Fruit fly (Drosophila melanogaster) whole organism, embryonic: ENCODE measurements around the gene spas.

Experiments used
- Adf1 ChIP-seq: fragments of 200-800 bp; sonication (Bioruptor generic); IDR thresholded peaks from 2 replicates; pipeline ENCODE4 v1.3.6; 2022; ENCODE audit warnings: missing biosample characterization, missing genetic modification characterization
- B-H1 ChIP-seq: fragments of 200-800 bp; sonication (Bioruptor generic); IDR thresholded peaks from 3 replicates; pipeline ENCODE4 v1.3.6; 2022; ENCODE audit warnings: missing biosample characterization, missing genetic modification characterization
- B-H2 ChIP-seq: fragments of 200-800 bp; sonication (Bioruptor generic); optimal IDR thresholded peaks from 2 replicates; lab custom pipeline; 2018; ENCODE audit warnings: missing biosample characterization, mild to moderate bottlenecking, missing genetic modification characterization
- Blimp-1 ChIP-seq: fragments of 200-800 bp; sonication (Bioruptor generic); optimal IDR thresholded peaks from 3 replicates; lab custom pipeline; 2018; ENCODE audit warnings: missing biosample characterization, missing genetic modification characterization, mild to moderate bottlenecking, moderate library complexity, missing genetic modification reagents
- CG10979 ChIP-seq: fragments of 200-800 bp; sonication (Bioruptor generic); optimal IDR thresholded peaks from 2 replicates; lab custom pipeline; 2018; ENCODE audit warnings: missing biosample characterization, mild to moderate bottlenecking, missing genetic modification characterization, moderate library complexity
- CG12391 ChIP-seq: fragments of 200-800 bp; sonication (Bioruptor generic); optimal IDR thresholded peaks from 3 replicates; lab custom pipeline; 2018; ENCODE audit warnings: missing biosample characterization, mild to moderate bottlenecking, missing genetic modification characterization, moderate library complexity
- CG14014 ChIP-seq: fragments of 200-800 bp; sonication (Bioruptor generic); IDR thresholded peaks from 2 replicates; pipeline ENCODE4 v1.3.6; 2022; ENCODE audit warnings: missing biosample characterization, missing genetic modification characterization
- CG14667 ChIP-seq: fragments of 200-800 bp; sonication (Bioruptor generic); IDR thresholded peaks from 2 replicates; pipeline ENCODE4 v1.3.6; 2022; ENCODE audit warnings: missing biosample characterization, missing genetic modification characterization
- CG15011 ChIP-seq: fragments of 200-800 bp; sonication (Bioruptor generic); optimal IDR thresholded peaks from 3 replicates; lab custom pipeline; 2018; ENCODE audit warnings: missing biosample characterization, mild to moderate bottlenecking, missing genetic modification characterization
- CG15601 ChIP-seq: fragments of 200-800 bp; sonication (Bioruptor generic); optimal IDR thresholded peaks from 3 replicates; lab custom pipeline; 2019; ENCODE audit warnings: missing biosample characterization, mild to moderate bottlenecking, missing genetic modification characterization, moderate library complexity
- CG1647 ChIP-seq: fragments of 200-800 bp; sonication (Bioruptor generic); optimal IDR thresholded peaks from 3 replicates; lab custom pipeline; 2016; ENCODE audit warnings: missing biosample characterization, missing genetic modification characterization
- CG16813 ChIP-seq: fragments of 200-800 bp; sonication (Bioruptor generic); IDR thresholded peaks from 3 replicates; pipeline ENCODE4 v1.3.6; 2022; ENCODE audit warnings: missing biosample characterization, missing genetic modification characterization; ENCODE audit not compliant: partially characterized antibody
- CG17186 ChIP-seq: fragments of 200-800 bp; sonication (Bioruptor generic); optimal IDR thresholded peaks from 3 replicates; lab custom pipeline; 2017; ENCODE audit warnings: missing biosample characterization, missing genetic modification reagents, missing genetic modification characterization
- CG17361 ChIP-seq: fragments of 200-800 bp; sonication (Bioruptor generic); IDR thresholded peaks from 3 replicates; pipeline ENCODE4 v1.3.6; 2022; ENCODE audit warnings: missing biosample characterization, missing genetic modification characterization
- CG17568 ChIP-seq: fragments of 200-800 bp; sonication (Bioruptor generic); optimal IDR thresholded peaks from 2 replicates; lab custom pipeline; 2018; ENCODE audit warnings: missing biosample characterization, mild to moderate bottlenecking, missing genetic modification characterization, moderate library complexity
- CG18011 ChIP-seq: fragments of 200-800 bp; sonication (Bioruptor generic); optimal IDR thresholded peaks from 2 replicates; lab custom pipeline; 2017; ENCODE audit warnings: missing biosample characterization, missing genetic modification characterization, mild to moderate bottlenecking, moderate library complexity, missing genotype
- CG3281 ChIP-seq: fragments of 200-800 bp; sonication (Bioruptor generic); optimal IDR thresholded peaks from 3 replicates; lab custom pipeline; 2017; ENCODE audit warnings: missing biosample characterization, mild to moderate bottlenecking, missing genetic modification characterization
- CG33557 ChIP-seq: fragments of 200-800 bp; sonication (Bioruptor generic); optimal IDR thresholded peaks from 2 replicates; lab custom pipeline; 2019; ENCODE audit warnings: missing biosample characterization, mild to moderate bottlenecking, missing genetic modification characterization, moderate library complexity
- CG34224 ChIP-seq: fragments of 200-800 bp; sonication (Bioruptor generic); IDR thresholded peaks from 3 replicates; pipeline ENCODE4 v1.3.6; 2022; ENCODE audit warnings: missing biosample characterization, missing genetic modification characterization; ENCODE audit not compliant: partially characterized antibody
- CG4328 ChIP-seq: fragments of 200-800 bp; sonication (Bioruptor generic); optimal IDR thresholded peaks from 3 replicates; lab custom pipeline; 2017; ENCODE audit warnings: missing biosample characterization, missing genetic modification reagents, missing genetic modification characterization
- CG4404 ChIP-seq: fragments of 200-800 bp; sonication (Bioruptor generic); IDR thresholded peaks from 2 replicates; pipeline ENCODE4 v1.3.6; 2022; ENCODE audit warnings: missing biosample characterization, missing genetic modification characterization
- CG4424 ChIP-seq: fragments of 200-800 bp; sonication (Bioruptor generic); optimal IDR thresholded peaks from 3 replicates; lab custom pipeline; 2016; ENCODE audit warnings: missing biosample characterization, missing genetic modification characterization
- CG5180 ChIP-seq: fragments of 200-800 bp; sonication (Bioruptor generic); optimal IDR thresholded peaks from 3 replicates; lab custom pipeline; 2017; ENCODE audit warnings: missing biosample characterization, missing genetic modification characterization, mild to moderate bottlenecking, moderate library complexity, missing genetic modification reagents
- CG7271 ChIP-seq: fragments of 200-800 bp; sonication (Bioruptor generic); optimal IDR thresholded peaks from 2 replicates; lab custom pipeline; 2018; ENCODE audit warnings: missing biosample characterization, mild to moderate bottlenecking, missing genetic modification characterization, moderate library complexity
- CG7963 ChIP-seq: fragments of 200-800 bp; sonication (Bioruptor generic); IDR thresholded peaks from 3 replicates; pipeline ENCODE4 v1.3.6; 2022; ENCODE audit warnings: missing biosample characterization, missing genetic modification characterization; ENCODE audit not compliant: partially characterized antibody
- CG9932 ChIP-seq: fragments of 200-800 bp; sonication (Bioruptor generic); IDR thresholded peaks from 2 replicates; pipeline ENCODE4 v1.3.6; 2022; ENCODE audit warnings: missing biosample characterization, missing genetic modification characterization
- Dad ChIP-seq: fragments of 200-800 bp; sonication (Bioruptor generic); optimal IDR thresholded peaks from 3 replicates; lab custom pipeline; 2016; ENCODE audit warnings: missing biosample characterization, missing genetic modification characterization
- Dek ChIP-seq: fragments of 200-800 bp; sonication (Bioruptor generic); optimal IDR thresholded peaks from 3 replicates; lab custom pipeline; 2019; ENCODE audit warnings: missing biosample characterization, mild to moderate bottlenecking, missing genetic modification characterization, moderate library complexity
- Doc3 ChIP-seq: fragments of 200-800 bp; sonication (Bioruptor generic); IDR thresholded peaks from 3 replicates; pipeline ENCODE4 v1.3.6; 2022; ENCODE audit warnings: missing biosample characterization, missing genetic modification characterization; ENCODE audit not compliant: partially characterized antibody
- HLH3B ChIP-seq: fragments of 200-800 bp; sonication (Bioruptor generic); IDR thresholded peaks from 2 replicates; pipeline ENCODE4 v1.3.6; 2022; ENCODE audit warnings: missing biosample characterization, missing genetic modification characterization
- Hr51 ChIP-seq, 2 experiments: fragments of 200-800 bp; sonication (Bioruptor generic); optimal IDR thresholded peaks; 2 replicates in 1 of 2; 3 replicates in 1 of 2; lab custom pipeline; 2016 to 2018; ENCODE audit warnings: missing biosample characterization in 2 of 2, missing genetic modification characterization in 2 of 2, mild to moderate bottlenecking in 1 of 2, moderate library complexity in 1 of 2
- Kr ChIP-seq: fragments of 200-800 bp; sonication (Bioruptor generic); optimal IDR thresholded peaks from 2 replicates; lab custom pipeline; 2017; ENCODE audit warnings: missing biosample characterization, mild to moderate bottlenecking, missing genetic modification characterization
- NC2β ChIP-seq: fragments of 200-800 bp; sonication (Bioruptor generic); optimal IDR thresholded peaks from 2 replicates; lab custom pipeline; 2016; ENCODE audit warnings: missing biosample characterization, missing genetic modification characterization
- Nf-YC ChIP-seq: fragments of 200-800 bp; optimal IDR thresholded peaks from 3 replicates; lab custom pipeline; 2019; ENCODE audit warnings: missing biosample characterization, mild to moderate bottlenecking, missing genetic modification characterization, moderate library complexity
- Poxn ChIP-seq: fragments of 200-800 bp; sonication (Bioruptor generic); IDR thresholded peaks from 2 replicates; pipeline ENCODE4 v1.3.6; 2022; ENCODE audit warnings: missing biosample characterization, missing genetic modification characterization
- ase ChIP-seq: fragments of 200-800 bp; sonication (Bioruptor generic); IDR thresholded peaks from 3 replicates; pipeline ENCODE4 v1.3.6; 2022; ENCODE audit warnings: missing biosample characterization, missing genetic modification characterization
- da ChIP-seq: fragments of 200-800 bp; sonication (Bioruptor generic); optimal IDR thresholded peaks from 2 replicates; lab custom pipeline; 2016; ENCODE audit warnings: missing biosample characterization, missing genetic modification characterization
- dpn ChIP-seq, 2 experiments: fragments of 200-800 bp; sonication (Bioruptor generic); optimal IDR thresholded peaks; 3 replicates each; lab custom pipeline; 2016; ENCODE audit warnings: missing biosample characterization in 2 of 2, missing genetic modification characterization in 2 of 2
- emc ChIP-seq: fragments of 200-800 bp; sonication (Bioruptor generic); optimal IDR thresholded peaks from 2 replicates; lab custom pipeline; 2016; ENCODE audit warnings: missing biosample characterization, missing genetic modification characterization
- esg ChIP-seq: fragments of 200-800 bp; sonication (Bioruptor generic); conservative IDR thresholded peaks from 2 replicates; pipeline ENCODE4 v1.3.6; 2022; ENCODE audit warnings: missing biosample characterization, missing genetic modification characterization
- fd96Cb ChIP-seq: fragments of 200-800 bp; sonication (Bioruptor generic); optimal IDR thresholded peaks from 2 replicates; lab custom pipeline; 2018; ENCODE audit warnings: missing biosample characterization, mild to moderate bottlenecking, missing genetic modification characterization, moderate library complexity
- hkb ChIP-seq, 2 experiments: fragments of 200-800 bp in 1 of 2; fragments of >200 bp in 1 of 2; sonication (Bioruptor generic) in 1 of 2; IDR thresholded peaks in 1 of 2; optimal IDR thresholded peaks in 1 of 2; 2 replicates each; pipeline versions ENCODE4 v1.3.6 to Lab custom; 2017 to 2022; ENCODE audit warnings: missing biosample characterization in 1 of 2, missing genetic modification characterization in 1 of 2
- hth ChIP-seq: fragments of >200 bp; optimal IDR thresholded peaks from 2 replicates; lab custom pipeline; 2017; ENCODE audit warnings: inconsistent platforms
- kni ChIP-seq: fragments of 200-800 bp; sonication (Bioruptor generic); optimal IDR thresholded peaks from 3 replicates; lab custom pipeline; 2017; ENCODE audit warnings: mild to moderate bottlenecking, missing biosample characterization, missing genetic modification reagents, missing genetic modification characterization
- org-1 ChIP-seq: fragments of 200-800 bp; sonication (Bioruptor generic); optimal IDR thresholded peaks from 2 replicates; lab custom pipeline; 2017; ENCODE audit warnings: missing biosample characterization, missing genetic modification characterization
- pfk ChIP-seq: fragments of 200-800 bp; sonication (Bioruptor generic); optimal IDR thresholded peaks from 2 replicates; lab custom pipeline; 2018; ENCODE audit warnings: missing biosample characterization, mild to moderate bottlenecking, missing genetic modification characterization, moderate library complexity
- schlank ChIP-seq: fragments of 200-800 bp; sonication (Bioruptor generic); optimal IDR thresholded peaks from 2 replicates; lab custom pipeline; 2018; ENCODE audit warnings: missing biosample characterization, mild to moderate bottlenecking, missing genetic modification characterization
- sima ChIP-seq: fragments of 200-800 bp; sonication (Bioruptor generic); optimal IDR thresholded peaks from 2 replicates; lab custom pipeline; 2016; ENCODE audit warnings: missing biosample characterization, missing genetic modification characterization
- slou ChIP-seq: fragments of 200-800 bp; sonication (Bioruptor generic); optimal IDR thresholded peaks from 3 replicates; lab custom pipeline; 2016; ENCODE audit warnings: missing biosample characterization, missing genetic modification characterization
- unpg ChIP-seq: fragments of 200-800 bp; sonication (Bioruptor generic); optimal IDR thresholded peaks from 3 replicates; lab custom pipeline; 2018; ENCODE audit warnings: missing biosample characterization, mild to moderate bottlenecking, missing genetic modification characterization, moderate library complexity

Gene spas

dm6 chr3R:24058041-24058440 is 20.0 kb downstream of the spas start, which contains the start of gene SMC1 (continued):
- TF ChIP-seq CG7963 (GFP tag; lab: Robert Waterston, UW), result peak; percentile 99
- TF ChIP-seq CG33557 (GFP tag; lab: Kevin White, UChicago), result no peak
- TF ChIP-seq CG4328 (GFP tag; lab: Kevin White, UChicago), result peak; percentile 59
- peak; percentile 100 for TF ChIP-seq CG16813 (GFP tag; lab: Robert Waterston, UW)
- peak; percentile 54 for TF ChIP-seq Dek (tag; lab: Kevin White, UChicago)
- no peak for TF ChIP-seq kni (GFP tag; lab: Kevin White, UChicago)
- TF ChIP-seq CG4424 (GFP tag; lab: Kevin White, UChicago), result peak; percentile 31
- TF ChIP-seq CG3281 (GFP tag; lab: Kevin White, UChicago), result no peak
- no peak for TF ChIP-seq org-1
- no peak for TF ChIP-seq CG15011
- TF ChIP-seq dpn (GFP tag; optimal IDR thresholded peaks at IDR 0.05; lab: Kevin White, UChicago), result peak; percentile 43 to 61
- no peak for TF ChIP-seq CG4404 (GFP tag; lab: Robert Waterston, UW)
- no peak for TF ChIP-seq CG9932 (GFP tag; lab: Robert Waterston, UW)
- peak; percentile 66 for TF ChIP-seq Nf-YC (tag; lab: Kevin White, UChicago)
- TF ChIP-seq CG18011 (GFP tag; lab: Kevin White, UChicago), result no peak
- peak; percentile 62 for TF ChIP-seq CG12391
- peak; percentile 79 for TF ChIP-seq B-H2 (GFP tag; lab: Kevin White, UChicago)
- no peak for TF ChIP-seq CG5180 (GFP tag; lab: Kevin White, UChicago)
- no peak for TF ChIP-seq fd96Cb (tag; lab: Kevin White, UChicago)
- TF ChIP-seq CG14667 (GFP tag; lab: Robert Waterston, UW), result no peak
- TF ChIP-seq schlank (tag; lab: Kevin White, UChicago), result peak; percentile 24
- peak; percentile 47 for TF ChIP-seq CG17186
- TF ChIP-seq CG14014 (GFP tag; lab: Robert Waterston, UW), result no peak; the same call in 1 of the 2 replicates
- peak; percentile 6 for TF ChIP-seq sima
- TF ChIP-seq CG7271 (tag; lab: Kevin White, UChicago), result no peak
- no peak for TF ChIP-seq emc (GFP tag; lab: Kevin White, UChicago)
- TF ChIP-seq Kr (GFP tag; lab: Kevin White, UChicago), result no peak
- TF ChIP-seq Blimp-1 (GFP tag; lab: Kevin White, UChicago), result no peak
- peak; percentile 70 for TF ChIP-seq NC2β (GFP tag; lab: Kevin White, UChicago)
- TF ChIP-seq CG34224, result peak; percentile 100
- no peak for TF ChIP-seq hth (lab: Kevin White, UChicago)
- TF ChIP-seq CG17568 (GFP tag; lab: Kevin White, UChicago), result no peak

dm6 chr3R:24065718-24066117 is 27.7 kb downstream of the spas start:
- TF ChIP-seq hkb (optimal IDR thresholded peaks at IDR 0.05; lab: Kevin White, UChicago), result no peak
- no peak for TF ChIP-seq hkb (GFP tag; IDR thresholded peaks at IDR 0.05; lab: Robert Waterston, UW)
- TF ChIP-seq HLH3B (GFP tag; lab: Robert Waterston, UW), result no peak
- TF ChIP-seq CG4328 (GFP tag; lab: Kevin White, UChicago), result no peak
- no peak for TF ChIP-seq CG1647 (GFP tag; lab: Kevin White, UChicago)
- TF ChIP-seq unpg (GFP tag; lab: Kevin White, UChicago), result no peak
- TF ChIP-seq CG15601 (tag; lab: Kevin White, UChicago), result no peak
- no peak for TF ChIP-seq esg
- TF ChIP-seq Doc3 (GFP tag; lab: Robert Waterston, UW), result no peak; the same call in 2 of the 3 replicates
- no peak for TF ChIP-seq CG17361 (GFP tag; lab: Robert Waterston, UW)
- peak; percentile 72 for TF ChIP-seq pfk (GFP tag; lab: Kevin White, UChicago)
- TF ChIP-seq da (GFP tag; lab: Kevin White, UChicago), result no peak
- TF ChIP-seq B-H1 (GFP tag; lab: Robert Waterston, UW), result no peak
- no peak for TF ChIP-seq slou (GFP tag; lab: Kevin White, UChicago)
- TF ChIP-seq Poxn, result no peak
- no peak for TF ChIP-seq Hr51 (GFP tag; optimal IDR thresholded peaks at IDR 0.05; lab: Kevin White, UChicago)
- no peak for TF ChIP-seq Adf1 (GFP tag; lab: Robert Waterston, UW)
- no peak for TF ChIP-seq CG10979 (tag; lab: Kevin White, UChicago)
- no peak for TF ChIP-seq ase
- TF ChIP-seq Dad (GFP tag; lab: Kevin White, UChicago), result no peak
